Worm (Caenorhabditis elegans): ENCODE data around the gene pnn-1.

ce11 chrV:12961085-12961560 lies 9.8 kb upstream of the pnn-1 start, which contains the start of gene mpst-7:
- no peak for TF ChIP-seq med-1 (GFP tag; optimal IDR thresholded peaks at IDR 0.05; ENCODE audit: insufficient read depth)
- no peak for TF ChIP-seq ztf-23 (GFP tag; IDR thresholded peaks at IDR 0.05)
- TF ChIP-seq cog-1 (tag; optimal IDR thresholded peaks at IDR 0.05) = no peak
- no peak for TF ChIP-seq T22C8.4 (GFP tag; IDR thresholded peaks at IDR 0.05)
- TF ChIP-seq tab-1 (GFP tag; IDR thresholded peaks at IDR 0.05) = no peak
- no peak for TF ChIP-seq ref-1 (GFP tag; conservative IDR thresholded peaks at IDR 0.05)
- no peak for TF ChIP-seq ztf-29 (GFP tag; IDR thresholded peaks at IDR 0.05)
- TF ChIP-seq flt-1 (GFP tag; IDR thresholded peaks at IDR 0.05) = no peak
- no peak for TF ChIP-seq klf-2 (GFP tag; conservative IDR thresholded peaks at IDR 0.05)
